Worm (Caenorhabditis elegans): ENCODE measurements around the gene F02D10.6.

DNA sequence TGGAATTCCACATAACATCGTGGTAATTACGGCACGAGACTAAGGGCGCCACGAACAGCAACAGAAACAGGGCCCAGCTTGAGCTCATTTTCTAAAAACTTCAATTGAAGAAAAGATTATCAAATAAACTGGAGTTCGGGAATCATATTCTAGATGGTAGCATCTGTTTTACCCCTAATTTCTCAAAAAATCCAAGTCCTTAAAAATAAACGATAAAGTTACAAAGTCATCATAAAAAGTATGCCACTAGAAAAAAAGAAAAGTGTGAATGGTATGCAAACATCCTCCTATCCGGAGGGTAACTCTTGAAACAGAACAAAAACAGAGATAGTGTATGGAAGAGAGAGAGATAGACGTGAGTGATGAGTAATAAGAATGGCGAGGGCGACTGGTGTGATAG is 25.9 kb upstream of the F02D10.6 start, which contains the start of gene efn-3:
- TF ChIP-seq nhr-11 (tag; optimal IDR thresholded peaks at IDR 0.05) (no peak), ceh-6 (GFP tag; optimal IDR thresholded peaks at IDR 0.05) (no peak), hlh-6 (tag; optimal IDR thresholded peaks at IDR 0.05) (no peak), ahr-1 (tag; optimal IDR thresholded peaks at IDR 0.05) (no peak), nfya-1 (tag; optimal IDR thresholded peaks at IDR 0.05) (no peak), lin-11 (tag; optimal IDR thresholded peaks at IDR 0.05) (no peak), che-1 (tag; optimal IDR thresholded peaks at IDR 0.05) (no peak), fkh-10 (GFP tag; optimal IDR thresholded peaks at IDR 0.05) (no peak), T23F11.4 (GFP tag; optimal IDR thresholded peaks at IDR 0.05) (no peak), ama-1 (optimal IDR thresholded peaks at IDR 0.05) (no peak), ceh-24 (tag; optimal IDR thresholded peaks at IDR 0.05) (no peak), dve-1 (tag; optimal IDR thresholded peaks at IDR 0.05) (no peak), hlh-15 (tag; optimal IDR thresholded peaks at IDR 0.05) (no peak)
